Comparison of ENCODE assay signal across 1 fruit fly cellular context in the genomic region with DNA sequence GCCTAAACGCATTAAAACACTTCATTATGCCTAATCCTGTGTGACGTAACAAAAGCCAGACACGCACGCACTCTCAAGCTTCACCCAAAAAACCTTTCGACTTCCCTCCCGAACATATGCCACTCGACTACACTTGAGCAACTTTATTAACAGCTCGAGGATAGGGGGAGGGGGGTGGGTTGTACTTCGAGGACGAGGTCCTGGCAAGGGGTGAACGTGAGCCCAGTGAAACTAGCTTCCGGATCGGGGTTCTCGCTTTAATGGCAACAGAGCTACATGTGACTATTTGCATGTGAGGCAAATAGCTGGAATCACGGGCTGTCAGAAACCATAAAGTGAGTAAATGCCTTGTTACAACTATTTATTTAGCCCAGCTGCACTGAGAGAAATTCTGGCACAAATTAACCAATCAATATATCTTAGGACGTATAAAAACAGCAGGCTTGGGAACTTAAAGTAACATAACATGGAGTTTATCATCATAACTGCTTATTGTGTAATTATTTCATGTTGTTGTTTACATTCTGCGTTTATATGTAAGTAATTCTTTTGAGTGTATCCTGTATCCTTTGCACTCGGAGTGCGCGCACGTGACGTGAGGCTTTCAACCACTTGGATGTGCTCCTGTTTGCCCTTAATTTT.
TF ChIP-seq lines count a peak whose summit lies in the region.

No protein-coding gene starts in this region.

TF ChIP-seq in whole organism, embryonic, 481 proteins besides CTCF, POLR2A, EP300 and RAD21 (continued from another document and continues in another):
- TF ChIP-seq fd102C (GFP tag; optimal IDR thresholded peaks at IDR 0.05; lab: Kevin White, UChicago): peak; percentile 62
- no peak for TF ChIP-seq hkb (optimal IDR thresholded peaks at IDR 0.05; lab: Kevin White, UChicago)
- TF ChIP-seq hkb (GFP tag; IDR thresholded peaks at IDR 0.05; lab: Robert Waterston, UW): 0 out of 2 replicates have a peak, but pooled peaks have one; percentile 11
- TF ChIP-seq Ptx1 (GFP tag; IDR thresholded peaks at IDR 0.05; lab: Robert Waterston, UW): 0 out of 2 replicates have a peak, but pooled peaks have one; percentile 18
- TF ChIP-seq pan (optimal IDR thresholded peaks at IDR 0.05; lab: Kevin White, UChicago): no peak
- TF ChIP-seq pan (GFP tag; optimal IDR thresholded peaks at IDR 0.05 in 1 of 2, IDR thresholded peaks at IDR 0.05 in 1 of 2): peak in 1 of 2 experiments; percentile 17
- peak; percentile 84 for TF ChIP-seq CG1603 (tag; optimal IDR thresholded peaks at IDR 0.05; lab: Kevin White, UChicago)
- TF ChIP-seq Meics (GFP tag; optimal IDR thresholded peaks at IDR 0.05; lab: Kevin White, UChicago): no peak
- no peak for TF ChIP-seq z (GFP tag; IDR thresholded peaks at IDR 0.05; lab: Robert Waterston, UW)
- TF ChIP-seq onecut (GFP tag; IDR thresholded peaks at IDR 0.05; lab: Robert Waterston, UW): peak; percentile 38; the same call in 1 of the 2 replicates
- TF ChIP-seq CG11560 (tag; IDR thresholded peaks at IDR 0.05; lab: Robert Waterston, UW): no peak
- TF ChIP-seq org-1 (GFP tag; optimal IDR thresholded peaks at IDR 0.05; lab: Kevin White, UChicago): peak; percentile 37
- TF ChIP-seq Lim3 (GFP tag; IDR thresholded peaks at IDR 0.05; lab: Robert Waterston, UW): no peak
- TF ChIP-seq CG9609 (GFP tag; optimal IDR thresholded peaks at IDR 0.05; lab: Kevin White, UChicago): peak; percentile 14
- TF ChIP-seq HmgD (GFP tag; optimal IDR thresholded peaks at IDR 0.05; lab: Kevin White, UChicago): no peak
- peak; percentile 12 for TF ChIP-seq cwo (GFP tag; optimal IDR thresholded peaks at IDR 0.05; lab: Kevin White, UChicago)
- peak; percentile 44 for TF ChIP-seq Hsf (GFP tag; optimal IDR thresholded peaks at IDR 0.05; lab: Kevin White, UChicago)
- no peak for TF ChIP-seq BtbVII (GFP tag; optimal IDR thresholded peaks at IDR 0.05; lab: Kevin White, UChicago)
- no peak for TF ChIP-seq NK7.1 (GFP tag; optimal IDR thresholded peaks at IDR 0.05; lab: Kevin White, UChicago)
- no peak for TF ChIP-seq chinmo (GFP tag; IDR thresholded peaks at IDR 0.05; lab: Robert Waterston, UW; ENCODE audit: partially characterized antibody)
- no peak for TF ChIP-seq sd (tag; optimal IDR thresholded peaks at IDR 0.05; lab: Kevin White, UChicago)
- no peak for TF ChIP-seq yki (optimal IDR thresholded peaks at IDR 0.05; lab: Kevin White, UChicago)
- TF ChIP-seq H15 (GFP tag; IDR thresholded peaks at IDR 0.05; lab: Robert Waterston, UW): no peak
- TF ChIP-seq klu (GFP tag; IDR thresholded peaks at IDR 0.05; lab: Robert Waterston, UW): no peak
- TF ChIP-seq Drgx (GFP tag; IDR thresholded peaks at IDR 0.05; lab: Robert Waterston, UW): no peak
- no peak for TF ChIP-seq CG6683 (GFP tag; optimal IDR thresholded peaks at IDR 0.05; lab: Kevin White, UChicago)
- TF ChIP-seq CG15011 (GFP tag; optimal IDR thresholded peaks at IDR 0.05; lab: Kevin White, UChicago): no peak
- peak; percentile 41 for TF ChIP-seq CG17385 (GFP tag; optimal IDR thresholded peaks at IDR 0.05; lab: Kevin White, UChicago)
- TF ChIP-seq Dip2 (GFP tag; IDR thresholded peaks at IDR 0.05; lab: Robert Waterston, UW): no peak
- TF ChIP-seq CG14050 (GFP tag; IDR thresholded peaks at IDR 0.05; lab: Robert Waterston, UW): no peak
- no peak for TF ChIP-seq emc (GFP tag; optimal IDR thresholded peaks at IDR 0.05; lab: Kevin White, UChicago)
- peak; percentile 25 to 44 for TF ChIP-seq dpn (GFP tag; optimal IDR thresholded peaks at IDR 0.05; lab: Kevin White, UChicago)
- peak; percentile 5 for TF ChIP-seq CG31365 (tag; optimal IDR thresholded peaks at IDR 0.05; lab: Kevin White, UChicago)
- TF ChIP-seq Hr39 (optimal IDR thresholded peaks at IDR 0.05; lab: Kevin White, UChicago): no peak
- TF ChIP-seq sc (optimal IDR thresholded peaks at IDR 0.05; lab: Kevin White, UChicago): no peak
- TF ChIP-seq sc (GFP tag; optimal IDR thresholded peaks at IDR 0.05; lab: Kevin White, UChicago): peak; percentile 36
- TF ChIP-seq Hr3 (GFP tag; optimal IDR thresholded peaks at IDR 0.05; lab: Kevin White, UChicago): peak; percentile 40
- no peak for TF ChIP-seq sna (GFP tag; IDR thresholded peaks at IDR 0.05; lab: Robert Waterston, UW; ENCODE audit: partially characterized antibody)
- peak; percentile 70 for TF ChIP-seq CG9727 (GFP tag; optimal IDR thresholded peaks at IDR 0.05; lab: Kevin White, UChicago)
- TF ChIP-seq CG7786 (GFP tag; optimal IDR thresholded peaks at IDR 0.05; lab: Kevin White, UChicago): no peak
- TF ChIP-seq CG18011 (GFP tag; optimal IDR thresholded peaks at IDR 0.05; lab: Kevin White, UChicago): no peak
- no peak for TF ChIP-seq Gug (GFP tag; IDR thresholded peaks at IDR 0.05; lab: Robert Waterston, UW)
- TF ChIP-seq chm (GFP tag; IDR thresholded peaks at IDR 0.05; lab: Robert Waterston, UW): 0 out of 2 replicates have a peak, but pooled peaks have one; percentile 13
- TF ChIP-seq CG34376 (GFP tag; optimal IDR thresholded peaks at IDR 0.05; lab: Kevin White, UChicago): no peak
- TF ChIP-seq Hmx (GFP tag; optimal IDR thresholded peaks at IDR 0.05; lab: Kevin White, UChicago): no peak
- peak; percentile 59 for TF ChIP-seq ATbp (GFP tag; optimal IDR thresholded peaks at IDR 0.05; lab: Kevin White, UChicago)
- no peak for TF ChIP-seq sob (GFP tag; IDR thresholded peaks at IDR 0.05; lab: Robert Waterston, UW)
- TF ChIP-seq kni (GFP tag; optimal IDR thresholded peaks at IDR 0.05; lab: Kevin White, UChicago): no peak
- TF ChIP-seq eyg (GFP tag; optimal IDR thresholded peaks at IDR 0.05; lab: Kevin White, UChicago): no peak
- no peak for TF ChIP-seq mam (GFP tag; optimal IDR thresholded peaks at IDR 0.05; lab: Kevin White, UChicago)
- no peak for TF ChIP-seq D19B (GFP tag; optimal IDR thresholded peaks at IDR 0.05; lab: Kevin White, UChicago)
- TF ChIP-seq cg (GFP tag; optimal IDR thresholded peaks at IDR 0.05; lab: Kevin White, UChicago): no peak
- TF ChIP-seq Blimp-1 (GFP tag; optimal IDR thresholded peaks at IDR 0.05; lab: Kevin White, UChicago): peak; percentile 64
- peak; percentile 19 for TF ChIP-seq oc (tag; optimal IDR thresholded peaks at IDR 0.05; lab: Kevin White, UChicago)
- TF ChIP-seq CG18476 (GFP tag; optimal IDR thresholded peaks at IDR 0.05; lab: Kevin White, UChicago): peak; percentile 26
- peak; percentile 2 for TF ChIP-seq CG2120 (GFP tag; optimal IDR thresholded peaks at IDR 0.05; lab: Kevin White, UChicago)
- TF ChIP-seq CG8765 (GFP tag; IDR thresholded peaks at IDR 0.05; lab: Robert Waterston, UW): no peak; the same call in 1 of the 2 replicates
- 0 out of 2 replicates have a peak, but pooled peaks have one; percentile 11 for TF ChIP-seq ttk (GFP tag; IDR thresholded peaks at IDR 0.05; lab: Robert Waterston, UW)
- no peak for TF ChIP-seq C15 (GFP tag; IDR thresholded peaks at IDR 0.05; lab: Robert Waterston, UW)
- peak; percentile 52 for TF ChIP-seq gsb-n (tag; optimal IDR thresholded peaks at IDR 0.05; lab: Kevin White, UChicago)
- no peak for TF ChIP-seq kay (GFP tag; optimal IDR thresholded peaks at IDR 0.05; lab: Kevin White, UChicago)
- no peak for TF ChIP-seq CG2129 (GFP tag; IDR thresholded peaks at IDR 0.05; lab: Robert Waterston, UW; ENCODE audit: partially characterized antibody)
- no peak for TF ChIP-seq pb (GFP tag; optimal IDR thresholded peaks at IDR 0.05; lab: Kevin White, UChicago)
- TF ChIP-seq CG17186 (GFP tag; optimal IDR thresholded peaks at IDR 0.05; lab: Kevin White, UChicago): no peak
- TF ChIP-seq jing (GFP tag; optimal IDR thresholded peaks at IDR 0.05; lab: Kevin White, UChicago): peak; percentile 7
- TF ChIP-seq Dek (tag; optimal IDR thresholded peaks at IDR 0.05; lab: Kevin White, UChicago): peak; percentile 7
- TF ChIP-seq ems (GFP tag; optimal IDR thresholded peaks at IDR 0.05; lab: Kevin White, UChicago): peak; percentile 13
- peak in 1 of 2 experiments; percentile 77 for TF ChIP-seq bsh (GFP tag; optimal IDR thresholded peaks at IDR 0.05; lab: Kevin White, UChicago)
- TF ChIP-seq CG43689 (GFP tag; IDR thresholded peaks at IDR 0.05; lab: Robert Waterston, UW): no peak
- no peak for TF ChIP-seq Rfx (GFP tag; IDR thresholded peaks at IDR 0.05; lab: Robert Waterston, UW)
- peak; percentile 73 for TF ChIP-seq crol (GFP tag; IDR thresholded peaks at IDR 0.05; lab: Robert Waterston, UW)
- TF ChIP-seq Sin3A (optimal IDR thresholded peaks at IDR 0.05; lab: Kevin White, UChicago): no peak
- no peak for TF ChIP-seq H2.0 (GFP tag; IDR thresholded peaks at IDR 0.05; lab: Robert Waterston, UW)
- no peak for TF ChIP-seq CG15514 (GFP tag; optimal IDR thresholded peaks at IDR 0.05; lab: Kevin White, UChicago)
- peak; percentile 37 for TF ChIP-seq CG33557 (GFP tag; optimal IDR thresholded peaks at IDR 0.05; lab: Kevin White, UChicago)
- no peak for TF ChIP-seq Poxn (GFP tag; IDR thresholded peaks at IDR 0.05; lab: Robert Waterston, UW)
- TF ChIP-seq E2f2 (GFP tag; IDR thresholded peaks at IDR 0.05; lab: Robert Waterston, UW): no peak
- no peak for TF ChIP-seq HmgZ (tag; optimal IDR thresholded peaks at IDR 0.05; lab: Kevin White, UChicago)
- TF ChIP-seq cato (GFP tag; optimal IDR thresholded peaks at IDR 0.05; lab: Kevin White, UChicago; ENCODE audit: borderline replicate concordance): no peak
- no peak for TF ChIP-seq ken (GFP tag; IDR thresholded peaks at IDR 0.05; lab: Robert Waterston, UW)
- peak; percentile 67 for TF ChIP-seq dmrt99B (tag; optimal IDR thresholded peaks at IDR 0.05; lab: Kevin White, UChicago)
- peak; percentile 55 for TF ChIP-seq CG31441 (GFP tag; IDR thresholded peaks at IDR 0.05; lab: Robert Waterston, UW)
- peak; percentile 26 for TF ChIP-seq CG30431 (GFP tag; optimal IDR thresholded peaks at IDR 0.05; lab: Kevin White, UChicago)
- TF ChIP-seq CG3847 (GFP tag; IDR thresholded peaks at IDR 0.05; lab: Robert Waterston, UW): 0 out of 2 replicates have a peak, but pooled peaks have one; percentile 9
- no peak for TF ChIP-seq CG4360 (GFP tag; IDR thresholded peaks at IDR 0.05; lab: Robert Waterston, UW)
- peak; percentile 79 for TF ChIP-seq zf30C (GFP tag; optimal IDR thresholded peaks at IDR 0.05; lab: Kevin White, UChicago)
- no peak for TF ChIP-seq Doc2 (GFP tag; IDR thresholded peaks at IDR 0.05; lab: Robert Waterston, UW)
- no peak for TF ChIP-seq dan (GFP tag; IDR thresholded peaks at IDR 0.05; lab: Robert Waterston, UW)
- TF ChIP-seq HLH3B (GFP tag; IDR thresholded peaks at IDR 0.05; lab: Robert Waterston, UW): peak; percentile 39; the same call in 1 of the 2 replicates
- TF ChIP-seq Jarid2 (GFP tag; optimal IDR thresholded peaks at IDR 0.05; lab: Kevin White, UChicago): no peak
- TF ChIP-seq CG2875 (GFP tag; optimal IDR thresholded peaks at IDR 0.05; lab: Kevin White, UChicago): no peak
- TF ChIP-seq Spps (tag; optimal IDR thresholded peaks at IDR 0.05; lab: Kevin White, UChicago): peak; percentile 40
- TF ChIP-seq zen (tag; optimal IDR thresholded peaks at IDR 0.05; lab: Kevin White, UChicago): peak; percentile 67
- TF ChIP-seq CG17361 (GFP tag; IDR thresholded peaks at IDR 0.05; lab: Robert Waterston, UW): peak; percentile 61
- TF ChIP-seq CG12659 (GFP tag; optimal IDR thresholded peaks at IDR 0.05; lab: Kevin White, UChicago): peak; percentile 8
- TF ChIP-seq ase (GFP tag; IDR thresholded peaks at IDR 0.05; lab: Robert Waterston, UW): no peak
- TF ChIP-seq slou (GFP tag; optimal IDR thresholded peaks at IDR 0.05; lab: Kevin White, UChicago): no peak
- peak; percentile 29 for TF ChIP-seq CG12155 (GFP tag; optimal IDR thresholded peaks at IDR 0.05; lab: Kevin White, UChicago)
- peak; percentile 59 for TF ChIP-seq CG12219 (GFP tag; optimal IDR thresholded peaks at IDR 0.05; lab: Kevin White, UChicago)
- TF ChIP-seq CG10431 (GFP tag; optimal IDR thresholded peaks at IDR 0.05; lab: Kevin White, UChicago): peak; percentile 8
- TF ChIP-seq Max (GFP tag; optimal IDR thresholded peaks at IDR 0.05; lab: Kevin White, UChicago): no peak
- no peak for TF ChIP-seq CG10543 (GFP tag; optimal IDR thresholded peaks at IDR 0.05; lab: Kevin White, UChicago)
- TF ChIP-seq Nf-YA (GFP tag; IDR thresholded peaks at IDR 0.05; lab: Robert Waterston, UW): no peak
- no peak for TF ChIP-seq Doc3 (GFP tag; IDR thresholded peaks at IDR 0.05; lab: Robert Waterston, UW; ENCODE audit: partially characterized antibody)
- peak; percentile 33 for TF ChIP-seq pum (GFP tag; optimal IDR thresholded peaks at IDR 0.05; lab: Kevin White, UChicago)
- TF ChIP-seq CG5245 (GFP tag; optimal IDR thresholded peaks at IDR 0.05; lab: Kevin White, UChicago): peak; percentile 19
- TF ChIP-seq CG10654 (GFP tag; optimal IDR thresholded peaks at IDR 0.05; lab: Kevin White, UChicago): peak; percentile 12
- TF ChIP-seq tin (GFP tag; optimal IDR thresholded peaks at IDR 0.05; lab: Kevin White, UChicago): peak; percentile 52
- TF ChIP-seq NC2β (GFP tag; optimal IDR thresholded peaks at IDR 0.05; lab: Kevin White, UChicago): peak; percentile 63
- no peak for TF ChIP-seq CG34422 (GFP tag; IDR thresholded peaks at IDR 0.05; lab: Robert Waterston, UW)
- TF ChIP-seq trem (tag; optimal IDR thresholded peaks at IDR 0.05; lab: Kevin White, UChicago): peak; percentile 58
- no peak for TF ChIP-seq MBD-R2 (GFP tag; IDR thresholded peaks at IDR 0.05; lab: Robert Waterston, UW)
- no peak for TF ChIP-seq Bdp1 (GFP tag; optimal IDR thresholded peaks at IDR 0.05; lab: Kevin White, UChicago)
- TF ChIP-seq CG13287 (GFP tag; IDR thresholded peaks at IDR 0.05; lab: Robert Waterston, UW; ENCODE audit: partially characterized antibody): no peak
- no peak for TF ChIP-seq CG11093 (GFP tag; IDR thresholded peaks at IDR 0.05; lab: Robert Waterston, UW)
- TF ChIP-seq seq (GFP tag; IDR thresholded peaks at IDR 0.05; lab: Robert Waterston, UW): no peak
- TF ChIP-seq CG6765 (GFP tag; optimal IDR thresholded peaks at IDR 0.05; lab: Kevin White, UChicago): no peak
- TF ChIP-seq schlank (tag; optimal IDR thresholded peaks at IDR 0.05; lab: Kevin White, UChicago): no peak
- peak in 1 of 3 experiments; percentile 77 for TF ChIP-seq lola (GFP tag; optimal IDR thresholded peaks at IDR 0.05; lab: Kevin White, UChicago)
- no peak for TF ChIP-seq CG11695 (GFP tag; IDR thresholded peaks at IDR 0.05; lab: Robert Waterston, UW)
- TF ChIP-seq CG11696 (GFP tag; IDR thresholded peaks at IDR 0.05; lab: Robert Waterston, UW): no peak
- TF ChIP-seq maf-S (GFP tag; optimal IDR thresholded peaks at IDR 0.05; lab: Kevin White, UChicago): no peak
- TF ChIP-seq CG8290 (GFP tag; optimal IDR thresholded peaks at IDR 0.05; lab: Kevin White, UChicago): peak; percentile 25
- TF ChIP-seq CG8290 (tag; optimal IDR thresholded peaks at IDR 0.05; lab: Kevin White, UChicago): no peak
- TF ChIP-seq CG16863 (GFP tag; optimal IDR thresholded peaks at IDR 0.05; lab: Kevin White, UChicago): peak; percentile 40
- no peak for TF ChIP-seq knrl (GFP tag; IDR thresholded peaks at IDR 0.05; lab: Robert Waterston, UW; ENCODE audit: partially characterized antibody)
